Worm (Caenorhabditis elegans) whole organism, L1 larva: ENCODE measurements around the gene ZK105.1.

Experiments
- C04F5.9 ChIP-seq: sonication (generic microtip); optimal IDR thresholded peaks from 2 replicates; lab custom pipeline; 2016; ENCODE audit warnings: missing genetic modification characterization, missing compliant biosample characterization
- F16B12.6 ChIP-seq: fragments of 150-350 bp; optimal IDR thresholded peaks from 2 replicates; lab custom pipeline; 2014; ENCODE audit warnings: missing biosample characterization, missing genetic modification characterization
- aha-1 ChIP-seq: fragments of 150-350 bp; optimal IDR thresholded peaks from 2 replicates; lab custom pipeline; 2014; ENCODE audit warnings: missing biosample characterization, missing genetic modification characterization
- aly-2 ChIP-seq: fragments of 150-350 bp; optimal IDR thresholded peaks from 2 replicates; lab custom pipeline; 2014; ENCODE audit warnings: missing biosample characterization, missing genetic modification characterization
- blmp-1 ChIP-seq: fragments of 150-350 bp; optimal IDR thresholded peaks from 2 replicates; lab custom pipeline; 2014; ENCODE audit warnings: missing biosample characterization, missing genetic modification characterization
- ceh-82 ChIP-seq, 3 experiments: fragments of 150-350 bp in 1 of 3; sonication (generic microtip) in 2 of 3; optimal IDR thresholded peaks; 2 replicates each; lab custom pipeline; 2014 to 2017; ENCODE audit warnings: missing biosample characterization in 3 of 3, missing genetic modification characterization in 3 of 3
- ceh-88 ChIP-seq: fragments of 200-800 bp; sonication (Bioruptor generic); IDR thresholded peaks from 2 replicates; pipeline ENCODE4 v1.3.6; 2022; ENCODE audit warnings: missing genetic modification characterization, missing compliant biosample characterization
- ceh-90 ChIP-seq: sonication (generic microtip); optimal IDR thresholded peaks from 2 replicates; lab custom pipeline; 2016; ENCODE audit warnings: missing genetic modification characterization, missing compliant biosample characterization
- ces-1 ChIP-seq: fragments of 150-350 bp; optimal IDR thresholded peaks from 2 replicates; lab custom pipeline; 2014; ENCODE audit warnings: missing biosample characterization, missing genetic modification reagents, missing genetic modification characterization
- dpl-1 ChIP-seq, 3 experiments: fragments of 150-350 bp in 2 of 3; sonication (generic microtip) in 1 of 3; optimal IDR thresholded peaks; 2 replicates each; lab custom pipeline; 2014 to 2017; ENCODE audit warnings: missing biosample characterization in 3 of 3, missing genetic modification characterization in 3 of 3, missing genetic modification reagents in 3 of 3
- dsc-1 ChIP-seq: sonication (generic microtip); optimal IDR thresholded peaks from 2 replicates; lab custom pipeline; 2016; ENCODE audit warnings: mild to moderate bottlenecking, missing genetic modification characterization, missing compliant biosample characterization
- efl-1 ChIP-seq, 4 experiments: fragments of 150-350 bp; optimal IDR thresholded peaks in 3 of 4; peaks in 1 of 4; 1 replicate in 1 of 4; 2 replicates in 3 of 4; lab custom pipeline; 2014; ENCODE audit warnings: missing biosample characterization in 2 of 4, missing genetic modification characterization in 2 of 4, missing genetic modification reagents in 2 of 4
- egl-13 ChIP-seq: sonication (generic microtip); optimal IDR thresholded peaks from 2 replicates; lab custom pipeline; 2016; ENCODE audit warnings: missing genotype, missing genetic modification reagents, missing genetic modification characterization, missing compliant biosample characterization
- elt-2 ChIP-seq: sonication (generic microtip); optimal IDR thresholded peaks from 2 replicates; lab custom pipeline; 2016; ENCODE audit warnings: missing genetic modification characterization, mild to moderate bottlenecking, inconsistent platforms, missing compliant biosample characterization, missing genetic modification reagents
- elt-3 ChIP-seq, 6 experiments: fragments of 150-350 bp in 1 of 6; sonication (generic microtip); optimal IDR thresholded peaks; 2 replicates each; lab custom pipeline; 2017 to 2018; ENCODE audit warnings: missing biosample characterization in 6 of 6, missing genetic modification characterization in 6 of 6, inconsistent platforms in 1 of 6
- fkh-4 ChIP-seq: sonication (generic microtip); optimal IDR thresholded peaks from 2 replicates; lab custom pipeline; 2016; ENCODE audit warnings: missing compliant biosample characterization, missing genetic modification characterization, borderline replicate concordance
- fkh-8 ChIP-seq: sonication (generic microtip); optimal IDR thresholded peaks from 2 replicates; lab custom pipeline; 2016; ENCODE audit warnings: mild to moderate bottlenecking, missing genetic modification characterization, missing compliant biosample characterization
- hlh-17 ChIP-seq: fragments of 200-800 bp; sonication (Bioruptor generic); optimal IDR thresholded peaks from 2 replicates; lab custom pipeline; 2018; ENCODE audit warnings: missing genetic modification characterization, mild to moderate bottlenecking, missing compliant biosample characterization, moderate library complexity, borderline replicate concordance
- hlh-4 ChIP-seq: sonication (generic microtip); optimal IDR thresholded peaks from 2 replicates; lab custom pipeline; 2016; ENCODE audit warnings: mild to moderate bottlenecking, missing genetic modification characterization, missing compliant biosample characterization
- lin-13 ChIP-seq: fragments of 150-350 bp; optimal IDR thresholded peaks from 2 replicates; lab custom pipeline; 2014; ENCODE audit warnings: missing biosample characterization, missing genetic modification reagents, missing genetic modification characterization
- lin-35 ChIP-seq, 2 experiments: fragments of 150-350 bp; optimal IDR thresholded peaks; 2 replicates each; lab custom pipeline; 2014; ENCODE audit warnings: missing biosample characterization in 2 of 2, missing genetic modification characterization in 2 of 2, missing genetic modification reagents in 2 of 2
- lin-39 ChIP-seq: fragments of 150-350 bp; optimal IDR thresholded peaks from 2 replicates; lab custom pipeline; 2014; ENCODE audit warnings: missing biosample characterization, missing genetic modification reagents, missing genetic modification characterization
- lsy-2 ChIP-seq, 2 experiments: fragments of 150-350 bp; optimal IDR thresholded peaks; 2 replicates each; lab custom pipeline; 2014; ENCODE audit warnings: missing biosample characterization in 2 of 2, missing genetic modification characterization in 2 of 2
- mab-9 ChIP-seq: fragments of 200-800 bp; sonication (Bioruptor generic); IDR thresholded peaks from 2 replicates; pipeline ENCODE4 v1.3.6; 2022; ENCODE audit warnings: missing genetic modification reagents, missing genetic modification characterization, missing compliant biosample characterization
- mef-2 ChIP-seq: fragments of 150-350 bp; optimal IDR thresholded peaks from 2 replicates; lab custom pipeline; 2014; ENCODE audit warnings: missing biosample characterization, missing genetic modification characterization
- mep-1 ChIP-seq: fragments of 150-350 bp; optimal IDR thresholded peaks from 2 replicates; lab custom pipeline; 2014; ENCODE audit warnings: missing biosample characterization, missing genetic modification characterization
- nhr-11 ChIP-seq: fragments of 150-350 bp; optimal IDR thresholded peaks from 2 replicates; lab custom pipeline; 2014; ENCODE audit warnings: missing biosample characterization, missing genetic modification characterization
- nhr-20 ChIP-seq: sonication (generic microtip); optimal IDR thresholded peaks from 2 replicates; lab custom pipeline; 2016; ENCODE audit warnings: mild to moderate bottlenecking, missing genetic modification characterization, missing compliant biosample characterization
- nhr-237 ChIP-seq: fragments of 150-350 bp; optimal IDR thresholded peaks from 2 replicates; lab custom pipeline; 2014; ENCODE audit warnings: missing biosample characterization, missing genetic modification characterization
- nhr-28 ChIP-seq: fragments of 150-350 bp; optimal IDR thresholded peaks from 2 replicates; lab custom pipeline; 2014; ENCODE audit warnings: missing biosample characterization, missing genetic modification characterization
- nhr-71 ChIP-seq: sonication (generic microtip); optimal IDR thresholded peaks from 2 replicates; lab custom pipeline; 2016; ENCODE audit warnings: mild to moderate bottlenecking, missing genetic modification characterization, moderate library complexity, missing compliant biosample characterization
- nhr-77 ChIP-seq: fragments of 150-350 bp; optimal IDR thresholded peaks from 2 replicates; lab custom pipeline; 2014; ENCODE audit warnings: missing biosample characterization, missing genetic modification characterization
- pax-3 ChIP-seq: fragments of 200-800 bp; sonication (Bioruptor generic); optimal IDR thresholded peaks from 2 replicates; lab custom pipeline; 2018; ENCODE audit warnings: mild to moderate bottlenecking, missing genetic modification characterization, moderate library complexity, missing compliant biosample characterization
- pqm-1 ChIP-seq: sonication (generic microtip); optimal IDR thresholded peaks from 3 replicates; lab custom pipeline; 2017; ENCODE audit warnings: missing biosample characterization, missing genetic modification characterization
- rnt-1 ChIP-seq: sonication (generic microtip); optimal IDR thresholded peaks from 2 replicates; lab custom pipeline; 2016; ENCODE audit warnings: mild to moderate bottlenecking, missing genetic modification characterization, moderate library complexity, missing compliant biosample characterization
- snu-23 ChIP-seq: sonication (generic microtip); optimal IDR thresholded peaks from 2 replicates; lab custom pipeline; 2016; ENCODE audit warnings: missing genetic modification characterization, missing compliant biosample characterization
- sox-4 ChIP-seq: sonication (generic microtip); optimal IDR thresholded peaks from 2 replicates; lab custom pipeline; 2016; ENCODE audit warnings: missing genetic modification characterization, missing compliant biosample characterization
- tbx-2 ChIP-seq: sonication (generic microtip); optimal IDR thresholded peaks from 2 replicates; lab custom pipeline; 2016; ENCODE audit warnings: missing genetic modification characterization, missing compliant biosample characterization
- ztf-11 ChIP-seq, 2 experiments: sonication (generic microtip); optimal IDR thresholded peaks; 2 replicates each; lab custom pipeline; 2016 to 2017; ENCODE audit warnings: missing genetic modification characterization in 2 of 2, missing biosample characterization in 1 of 2, missing compliant biosample characterization in 1 of 2

The ZK105.1 gene

ce11 chrV:7759270-7759669, 45.5 kb downstream of the ZK105.1 start (continued):
- TF ChIP-seq lin-39: no peak
- TF ChIP-seq C04F5.9 (tag; lab: Kevin White, UChicago): no peak
- peak; percentile 31 to 59 (median 53) for TF ChIP-seq dpl-1 (GFP tag; optimal IDR thresholded peaks at IDR 0.05; lab: Kevin White, UChicago)
- peak; percentile 18 for TF ChIP-seq egl-13 (tag; lab: Kevin White, UChicago)
- TF ChIP-seq pqm-1 (tag; lab: Kevin White, UChicago): no peak
- TF ChIP-seq ceh-88: peak; percentile 49; the same call in 1 of the 2 replicates
- TF ChIP-seq lsy-2 (tag; optimal IDR thresholded peaks at IDR 0.05; lab: Kevin White, UChicago): peak; percentile 44 to 75
- peak; percentile 50 to 72 for TF ChIP-seq lin-35 (GFP tag; optimal IDR thresholded peaks at IDR 0.05; lab: Kevin White, UChicago)
- no peak for TF ChIP-seq aly-2 (tag; lab: Kevin White, UChicago)
- peak; percentile 56 for TF ChIP-seq tbx-2 (tag; lab: Kevin White, UChicago)
- TF ChIP-seq fkh-4: no peak
- TF ChIP-seq nhr-237 (tag; lab: Kevin White, UChicago): no peak
- no peak for TF ChIP-seq sox-4 (tag; lab: Kevin White, UChicago)
- no peak for TF ChIP-seq nhr-77 (tag; lab: Kevin White, UChicago)
- peak; percentile 16 for TF ChIP-seq mef-2 (tag; lab: Kevin White, UChicago)
- TF ChIP-seq efl-1 (optimal IDR thresholded peaks at IDR 0.05; lab: Kevin White, UChicago): peak; percentile 49 to 61
- peak; percentile 34 to 93 for TF ChIP-seq efl-1 (GFP tag; optimal IDR thresholded peaks at IDR 0.05 in 1 of 2; lab: Kevin White, UChicago)
- TF ChIP-seq ceh-90 (tag; lab: Kevin White, UChicago): no peak
- no peak for TF ChIP-seq ces-1 (GFP tag; lab: Kevin White, UChicago)
- no peak for TF ChIP-seq hlh-4 (tag; lab: Kevin White, UChicago)
- TF ChIP-seq snu-23 (GFP tag; lab: Kevin White, UChicago): peak; percentile 89
- TF ChIP-seq dsc-1: no peak
- TF ChIP-seq pax-3: no peak
- TF ChIP-seq F16B12.6 (tag; lab: Kevin White, UChicago): no peak
- TF ChIP-seq nhr-71: peak; percentile 86
- no peak for TF ChIP-seq ztf-11 (tag; optimal IDR thresholded peaks at IDR 0.05; lab: Kevin White, UChicago)
- TF ChIP-seq mab-9 (GFP tag; lab: Robert Waterston, UW): no peak; the same call in 1 of the 2 replicates
- no peak for TF ChIP-seq hlh-17 (GFP tag; lab: Kevin White, UChicago)
- peak; percentile 45 for TF ChIP-seq lin-13 (GFP tag; lab: Kevin White, UChicago)
- peak; percentile 72 for TF ChIP-seq mep-1
- peak; percentile 61 for TF ChIP-seq rnt-1
- no peak for TF ChIP-seq elt-2 (tag; lab: Kevin White, UChicago)

- TF ChIP-seq nhr-20 (tag; lab: Kevin White, UChicago) (no peak), C04F5.9 (tag; lab: Kevin White, UChicago) (no peak), tbx-2 (tag; lab: Kevin White, UChicago) (no peak), blmp-1 (tag; lab: Kevin White, UChicago) (no peak), lin-39 (no peak), aly-2 (tag; lab: Kevin White, UChicago) (no peak), fkh-8 (no peak), fkh-4 (no peak), ceh-82 (tag; optimal IDR thresholded peaks at IDR 0.05; lab: Kevin White, UChicago) (no peak), aha-1 (tag; lab: Kevin White, UChicago) (no peak), elt-3 (tag; optimal IDR thresholded peaks at IDR 0.05; lab: Kevin White, UChicago) (no peak), nhr-28 (tag; lab: Kevin White, UChicago) (no peak), nhr-11 (tag; lab: Kevin White, UChicago) (no peak), lin-35 (GFP tag; optimal IDR thresholded peaks at IDR 0.05; lab: Kevin White, UChicago) (no peak), nhr-77 (tag; lab: Kevin White, UChicago) (no peak), mef-2 (tag; lab: Kevin White, UChicago) (no peak)
Measured at ce11 chrV:7760174-7760573, 46.4 kb downstream of the ZK105.1 start, which contains the start of gene hint-3. Gene hint-3 (plus strand): TSS chrV:7760474.
